Fruit fly (Drosophila melanogaster): ENCODE data around the gene Gbs-70E.
A peak's percentile ranks its signal among the peaks of the same experiment; 100 is the strongest.

Gene Gbs-70E

DNA sequence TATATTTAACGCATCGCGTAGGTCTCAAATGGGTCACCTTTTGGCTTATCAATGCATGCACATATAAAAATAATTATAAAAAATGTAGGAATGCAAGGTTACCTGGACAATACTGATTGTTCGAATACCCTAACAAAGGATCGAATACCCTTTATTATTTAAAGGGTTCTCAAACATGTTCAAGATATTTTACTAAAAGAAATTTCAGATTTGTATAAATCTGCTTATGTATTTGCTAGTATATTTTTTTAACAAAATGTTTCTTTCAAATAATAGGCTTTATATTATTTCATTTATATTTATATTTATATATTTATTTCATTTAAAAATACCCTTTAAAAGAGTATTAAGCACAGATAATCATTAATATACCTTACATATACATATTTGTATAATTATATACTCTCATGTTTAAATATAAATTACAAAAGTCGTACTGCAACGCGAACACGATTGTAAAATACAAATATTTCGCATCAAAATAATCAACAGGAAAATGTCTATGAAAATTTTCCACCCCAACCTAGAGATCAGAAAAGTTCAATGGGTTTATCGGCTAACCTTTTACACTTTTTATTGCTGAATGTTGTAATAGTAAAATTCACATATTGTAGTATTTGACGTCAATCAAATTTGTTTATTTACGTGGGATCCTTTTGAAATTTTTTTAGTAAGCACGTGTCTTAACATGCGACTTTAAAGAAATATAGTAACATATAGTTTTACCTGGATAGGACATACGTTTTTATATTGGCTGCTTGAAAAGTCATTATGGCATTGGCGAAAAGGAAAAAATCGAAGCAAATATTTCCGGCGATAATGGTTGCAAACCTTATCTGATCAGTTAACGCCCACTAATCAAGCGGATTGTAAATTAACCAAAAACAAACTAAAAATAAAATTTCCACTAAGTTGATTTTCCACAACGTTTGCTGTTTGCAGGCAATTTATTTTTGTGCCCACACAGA lies 6.3 kb upstream of the Gbs-70E start:
- TF ChIP-seq HLH106 (tag; optimal IDR thresholded peaks at IDR 0.05) (peak; percentile 36), ey (GFP tag; optimal IDR thresholded peaks at IDR 0.05) (no peak)

DNA sequence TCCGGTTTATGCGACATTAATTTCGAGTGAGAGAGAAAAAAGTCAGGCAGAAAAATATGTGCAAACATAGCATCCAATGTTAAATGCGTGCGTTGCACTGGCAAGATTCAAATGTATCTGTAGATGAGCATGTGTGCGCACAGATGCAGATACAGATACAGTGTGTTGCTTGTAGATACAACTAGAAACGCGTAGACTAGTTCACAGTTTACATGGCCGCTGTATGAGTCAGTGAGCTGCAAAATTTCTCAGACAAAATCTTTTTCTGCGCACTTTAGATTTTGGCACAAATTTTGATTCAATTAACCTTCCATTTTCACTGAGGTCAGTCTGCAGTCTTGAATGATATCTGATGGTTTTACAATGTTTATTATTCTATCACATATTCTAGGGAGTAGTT lies 5.4 kb upstream of the Gbs-70E start:
- no peak for TF ChIP-seq Hr78 (GFP tag; optimal IDR thresholded peaks at IDR 0.05)
- no peak for TF ChIP-seq Vsx2 (GFP tag; optimal IDR thresholded peaks at IDR 0.05; ENCODE audit: partially characterized antibody)
- no peak for TF ChIP-seq Mio (GFP tag; optimal IDR thresholded peaks at IDR 0.05)
- TF ChIP-seq pan (optimal IDR thresholded peaks at IDR 0.05) = no peak
- TF ChIP-seq sage (GFP tag; optimal IDR thresholded peaks at IDR 0.05) = no peak
- no peak for TF ChIP-seq fru (GFP tag; optimal IDR thresholded peaks at IDR 0.05)
- TF ChIP-seq psq (GFP tag; optimal IDR thresholded peaks at IDR 0.05) = no peak
- no peak for TF ChIP-seq CG32264 (GFP tag; optimal IDR thresholded peaks at IDR 0.05)
- TF ChIP-seq Dif (GFP tag; optimal IDR thresholded peaks at IDR 0.05; ENCODE audit: partially characterized antibody) = no peak
- TF ChIP-seq jim (GFP tag; optimal IDR thresholded peaks at IDR 0.05) = no peak
- TF ChIP-seq N (GFP tag; optimal IDR thresholded peaks at IDR 0.05) = no peak
- TF ChIP-seq Sp1 (GFP tag; optimal IDR thresholded peaks at IDR 0.05) = no peak
- no peak for TF ChIP-seq dsf (GFP tag; optimal IDR thresholded peaks at IDR 0.05; ENCODE audit: borderline replicate concordance)
- TF ChIP-seq GATAd (GFP tag; optimal IDR thresholded peaks at IDR 0.05) = no peak
- TF ChIP-seq CrebA (GFP tag; optimal IDR thresholded peaks at IDR 0.05; ENCODE audit: borderline replicate concordance) = no peak
- TF ChIP-seq foxo (GFP tag; optimal IDR thresholded peaks at IDR 0.05) = no peak
- TF ChIP-seq HLH106 (tag; optimal IDR thresholded peaks at IDR 0.05) = no peak

DNA sequence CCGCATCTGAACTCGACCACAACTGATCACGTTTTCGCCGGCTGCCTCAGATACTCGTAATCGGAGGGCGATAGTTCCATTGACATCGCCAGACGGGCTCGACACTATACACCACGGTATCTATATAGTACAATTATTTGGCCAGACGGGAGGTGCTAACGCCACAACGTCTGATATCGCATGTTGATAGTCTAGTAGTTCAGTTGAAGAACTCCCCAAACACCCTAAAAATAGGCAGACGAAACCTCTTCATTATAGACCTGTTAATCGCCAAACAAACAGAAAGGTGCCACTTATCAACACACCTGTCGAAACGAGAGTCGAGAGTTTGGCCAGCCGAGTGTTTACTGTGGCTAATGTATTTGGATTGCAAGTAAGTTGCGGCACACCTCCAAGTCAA lies 4.3 kb upstream of the Gbs-70E start:
- TF ChIP-seq psq (GFP tag; optimal IDR thresholded peaks at IDR 0.05) (no peak), CG9705 (GFP tag; optimal IDR thresholded peaks at IDR 0.05) (no peak), Sp1 (GFP tag; optimal IDR thresholded peaks at IDR 0.05) (no peak), dmrt93B (GFP tag; optimal IDR thresholded peaks at IDR 0.05) (no peak), rgr (GFP tag; optimal IDR thresholded peaks at IDR 0.05) (no peak), CG32264 (GFP tag; optimal IDR thresholded peaks at IDR 0.05) (no peak), Myc (optimal IDR thresholded peaks at IDR 0.05) (no peak), brk (GFP tag; optimal IDR thresholded peaks at IDR 0.05) (no peak), dl (GFP tag; optimal IDR thresholded peaks at IDR 0.05; ENCODE audit: insufficient read depth in 1 of 2, partially characterized antibody in 2 of 2) (no peak), Hnf4 (GFP tag; optimal IDR thresholded peaks at IDR 0.05) (no peak), woc (GFP tag; optimal IDR thresholded peaks at IDR 0.05) (no peak)

DNA sequence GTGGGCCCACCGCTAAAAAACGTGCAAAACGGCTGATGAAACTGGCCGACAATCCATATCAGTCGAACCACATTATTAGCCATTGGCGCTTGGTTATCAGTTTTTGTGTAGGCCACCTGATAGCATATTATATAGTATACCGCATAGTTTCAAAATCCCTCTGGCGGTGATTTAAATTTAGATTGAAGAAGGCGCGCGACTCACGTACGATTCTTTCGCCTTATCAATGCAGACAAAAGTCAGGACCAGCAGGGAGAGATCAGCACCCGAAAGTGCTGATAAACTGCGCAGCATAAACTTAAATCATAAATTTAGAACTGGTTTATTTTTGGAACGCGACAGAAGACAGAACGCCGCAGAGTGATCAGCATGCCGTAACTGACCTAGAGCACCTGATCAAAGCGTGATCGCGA lies 3.1 kb upstream of the Gbs-70E start:
- TF ChIP-seq Hnf4 (GFP tag; optimal IDR thresholded peaks at IDR 0.05) = no peak
- TF ChIP-seq usp (GFP tag; optimal IDR thresholded peaks at IDR 0.05) = no peak
- no peak for TF ChIP-seq h (GFP tag; optimal IDR thresholded peaks at IDR 0.05)
- no peak for TF ChIP-seq GATAd (GFP tag; optimal IDR thresholded peaks at IDR 0.05)
- no peak for TF ChIP-seq Dif (GFP tag; optimal IDR thresholded peaks at IDR 0.05; ENCODE audit: partially characterized antibody)
- no peak for TF ChIP-seq OdsH (GFP tag; optimal IDR thresholded peaks at IDR 0.05)
- TF ChIP-seq psq (GFP tag; optimal IDR thresholded peaks at IDR 0.05) = no peak
- no peak for TF ChIP-seq N (GFP tag; optimal IDR thresholded peaks at IDR 0.05)
- no peak for TF ChIP-seq Myc (optimal IDR thresholded peaks at IDR 0.05)
- TF ChIP-seq fru (GFP tag; optimal IDR thresholded peaks at IDR 0.05) = no peak
- no peak for TF ChIP-seq sv (GFP tag; optimal IDR thresholded peaks at IDR 0.05)
- no peak for TF ChIP-seq HLH106 (tag; optimal IDR thresholded peaks at IDR 0.05)
- TF ChIP-seq Sp1 (GFP tag; optimal IDR thresholded peaks at IDR 0.05) = no peak
- TF ChIP-seq sage (GFP tag; optimal IDR thresholded peaks at IDR 0.05) = no peak
- no peak for TF ChIP-seq Dfd (GFP tag; optimal IDR thresholded peaks at IDR 0.05)

DNA sequence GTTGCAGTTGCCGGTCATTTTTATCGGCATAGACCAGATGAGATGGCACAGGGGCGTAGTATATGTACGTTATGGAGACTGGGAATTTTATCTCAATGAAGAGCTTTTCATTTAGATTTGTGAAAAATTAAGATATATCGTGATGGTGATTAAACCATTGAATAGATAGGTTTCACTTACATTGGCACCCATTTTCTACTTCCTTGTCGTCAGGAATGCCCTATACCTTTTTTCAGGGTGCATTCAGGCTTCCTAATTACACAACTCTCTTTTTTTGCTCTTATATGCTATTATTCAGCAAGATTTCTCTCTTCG lies 2.1 kb upstream of the Gbs-70E start:
- TF ChIP-seq ey (GFP tag; optimal IDR thresholded peaks at IDR 0.05) (peak; percentile 55), Abd-B (GFP tag; optimal IDR thresholded peaks at IDR 0.05) (no peak), Vsx2 (GFP tag; optimal IDR thresholded peaks at IDR 0.05; ENCODE audit: partially characterized antibody) (no peak), br (GFP tag; optimal IDR thresholded peaks at IDR 0.05) (no peak), Hnf4 (GFP tag; optimal IDR thresholded peaks at IDR 0.05) (no peak), OdsH (GFP tag; optimal IDR thresholded peaks at IDR 0.05) (no peak), jim (GFP tag; optimal IDR thresholded peaks at IDR 0.05) (no peak), pan (optimal IDR thresholded peaks at IDR 0.05) (no peak), Dif (GFP tag; optimal IDR thresholded peaks at IDR 0.05; ENCODE audit: partially characterized antibody) (no peak), Hr78 (GFP tag; optimal IDR thresholded peaks at IDR 0.05) (no peak), usp (GFP tag; optimal IDR thresholded peaks at IDR 0.05) (no peak), GATAd (GFP tag; optimal IDR thresholded peaks at IDR 0.05) (no peak), rgr (GFP tag; optimal IDR thresholded peaks at IDR 0.05) (peak; percentile 38), dsf (GFP tag; optimal IDR thresholded peaks at IDR 0.05; ENCODE audit: borderline replicate concordance) (no peak), Sp1 (GFP tag; optimal IDR thresholded peaks at IDR 0.05) (peak; percentile 15), woc (GFP tag; optimal IDR thresholded peaks at IDR 0.05) (no peak), Myc (optimal IDR thresholded peaks at IDR 0.05) (no peak), Mio (GFP tag; optimal IDR thresholded peaks at IDR 0.05) (no peak), Jra (GFP tag; optimal IDR thresholded peaks at IDR 0.05) (no peak), dmrt93B (GFP tag; optimal IDR thresholded peaks at IDR 0.05) (no peak), fru (GFP tag; optimal IDR thresholded peaks at IDR 0.05) (peak; percentile 59), foxo (GFP tag; optimal IDR thresholded peaks at IDR 0.05) (peak in 1 of 2 experiments; percentile 61), HLH106 (tag; optimal IDR thresholded peaks at IDR 0.05) (no peak), dl (GFP tag; optimal IDR thresholded peaks at IDR 0.05; ENCODE audit: insufficient read depth in 1 of 2, partially characterized antibody in 2 of 2) (no peak), sage (GFP tag; optimal IDR thresholded peaks at IDR 0.05) (no peak), Rel (GFP tag; optimal IDR thresholded peaks at IDR 0.05) (no peak), Rel (tag; optimal IDR thresholded peaks at IDR 0.05) (no peak), psq (GFP tag; optimal IDR thresholded peaks at IDR 0.05) (peak; percentile 10)

Data from whole organism, wandering third instar larva.